Worm (Caenorhabditis elegans) whole organism, L3 larva: ENCODE measurements around the gene srh-251.
"Not testable (repeated sequence)": the region's sequence is repeated elsewhere in the genome, so short reads cannot be mapped to it uniquely, and the experiment has no call there.

Experiments used
- R02D3.7 ChIP-seq: fragments of 150-350 bp; optimal IDR thresholded peaks from 2 replicates; lab custom pipeline; 2014; ENCODE audit warnings: missing biosample characterization, missing genetic modification characterization
- ZK546.5 ChIP-seq: sonication (generic microtip); optimal IDR thresholded peaks from 2 replicates; lab custom pipeline; 2017; ENCODE audit warnings: missing biosample characterization, missing genetic modification characterization
- aly-2 ChIP-seq: fragments of 150-350 bp; optimal IDR thresholded peaks from 2 replicates; lab custom pipeline; 2014; ENCODE audit warnings: missing biosample characterization, missing genetic modification characterization
- ama-1 ChIP-seq: fragments of 150-350 bp; optimal IDR thresholded peaks from 2 replicates; lab custom pipeline; 2018
- ceh-28 ChIP-seq: fragments of 150-350 bp; optimal IDR thresholded peaks from 2 replicates; lab custom pipeline; 2014; ENCODE audit warnings: missing biosample characterization, missing genetic modification reagents, missing genetic modification characterization
- ceh-9 ChIP-seq: sonication (generic microtip); optimal IDR thresholded peaks from 2 replicates; lab custom pipeline; 2018; ENCODE audit warnings: missing biosample characterization, missing genetic modification characterization
- egl-27 ChIP-seq: sonication (generic microtip); optimal IDR thresholded peaks from 4 replicates; lab custom pipeline; 2017; ENCODE audit warnings: missing biosample characterization, missing genetic modification reagents, missing genetic modification characterization
- egl-5 ChIP-seq: fragments of 150-350 bp; optimal IDR thresholded peaks from 2 replicates; lab custom pipeline; 2017; ENCODE audit warnings: missing biosample characterization, missing genetic modification reagents, missing genetic modification characterization, inconsistent platforms
- elt-1 ChIP-seq: fragments of 150-350 bp; optimal IDR thresholded peaks from 2 replicates; lab custom pipeline; 2014; ENCODE audit warnings: missing biosample characterization, missing genetic modification characterization
- elt-3 ChIP-seq, 3 experiments: fragments of 150-350 bp in 1 of 3; sonication (generic microtip) in 2 of 3; optimal IDR thresholded peaks; 2 replicates in 2 of 3; 4 replicates in 1 of 3; lab custom pipeline; 2014 to 2017; ENCODE audit warnings: missing biosample characterization in 3 of 3, missing genetic modification characterization in 3 of 3
- fkh-10 ChIP-seq: sonication (generic microtip); optimal IDR thresholded peaks from 2 replicates; lab custom pipeline; 2017; ENCODE audit warnings: missing biosample characterization, missing genetic modification reagents, missing genetic modification characterization
- fkh-2 ChIP-seq: fragments of 150-350 bp; optimal IDR thresholded peaks from 2 replicates; lab custom pipeline; 2014; ENCODE audit warnings: missing biosample characterization, missing genetic modification reagents, missing genetic modification characterization
- fos-1 ChIP-seq: fragments of 150-350 bp; optimal IDR thresholded peaks from 2 replicates; lab custom pipeline; 2014; ENCODE audit warnings: missing biosample characterization, missing genetic modification characterization
- hmg-11 ChIP-seq: sonication (generic microtip); optimal IDR thresholded peaks from 2 replicates; lab custom pipeline; 2016; ENCODE audit warnings: missing genetic modification characterization, missing compliant biosample characterization
- jun-1 ChIP-seq: fragments of 150-350 bp; optimal IDR thresholded peaks from 2 replicates; lab custom pipeline; 2014; ENCODE audit warnings: missing biosample characterization, missing genetic modification reagents, missing genetic modification characterization
- lin-15B ChIP-seq: fragments of 150-350 bp; optimal IDR thresholded peaks from 2 replicates; lab custom pipeline; 2014; ENCODE audit warnings: missing biosample characterization, missing genetic modification characterization
- lin-39 ChIP-seq: fragments of 150-350 bp; optimal IDR thresholded peaks from 2 replicates; lab custom pipeline; 2018; ENCODE audit warnings: missing biosample characterization, missing genetic modification reagents, missing genetic modification characterization
- lsy-12 ChIP-seq: sonication (generic microtip); optimal IDR thresholded peaks from 2 replicates; lab custom pipeline; 2016; ENCODE audit warnings: mild to moderate bottlenecking, missing genetic modification characterization, missing compliant biosample characterization
- mml-1 ChIP-seq: fragments of 150-350 bp; sonication (generic microtip); optimal IDR thresholded peaks from 3 replicates; lab custom pipeline; 2014; ENCODE audit warnings: missing biosample characterization, missing genetic modification characterization
- nhr-25 ChIP-seq: sonication (generic microtip); optimal IDR thresholded peaks from 2 replicates; lab custom pipeline; 2017; ENCODE audit warnings: missing biosample characterization, missing genetic modification characterization
- nhr-43 ChIP-seq: sonication (generic microtip); optimal IDR thresholded peaks from 2 replicates; lab custom pipeline; 2016; ENCODE audit warnings: mild to moderate bottlenecking, missing genetic modification characterization, missing compliant biosample characterization; ENCODE audit not compliant: poor library complexity, severe bottlenecking
- nhr-67 ChIP-seq: fragments of 150-350 bp; optimal IDR thresholded peaks from 2 replicates; lab custom pipeline; 2014; ENCODE audit warnings: missing biosample characterization, missing genetic modification characterization
- nhr-76 ChIP-seq: fragments of 150-350 bp; sonication (generic microtip); optimal IDR thresholded peaks from 5 replicates; lab custom pipeline; 2014; ENCODE audit warnings: missing biosample characterization, missing genetic modification characterization
- nhr-77 ChIP-seq: fragments of 150-350 bp; optimal IDR thresholded peaks from 2 replicates; lab custom pipeline; 2014; ENCODE audit warnings: missing biosample characterization, missing genetic modification characterization
- pha-4 ChIP-seq: fragments of 150-350 bp; optimal IDR thresholded peaks from 2 replicates; lab custom pipeline; 2014; ENCODE audit warnings: missing biosample characterization, missing genetic modification reagents, missing genetic modification characterization
- sea-2 ChIP-seq: fragments of 150-350 bp; sonication (generic microtip); optimal IDR thresholded peaks from 4 replicates; lab custom pipeline; 2014; ENCODE audit warnings: missing biosample characterization, missing genetic modification reagents, missing genetic modification characterization
- snpc-4 ChIP-seq: fragments of 150-350 bp; optimal IDR thresholded peaks from 2 replicates; lab custom pipeline; 2014; ENCODE audit warnings: missing biosample characterization, missing genetic modification characterization
- tbx-2 ChIP-seq: sonication (generic microtip); optimal IDR thresholded peaks from 2 replicates; lab custom pipeline; 2016; ENCODE audit warnings: mild to moderate bottlenecking, missing genetic modification characterization, missing compliant biosample characterization
- unc-62 ChIP-seq: fragments of 150-350 bp; sonication (generic microtip); optimal IDR thresholded peaks from 4 replicates; lab custom pipeline; 2014; ENCODE audit warnings: missing biosample characterization, missing genetic modification reagents, missing genetic modification characterization
- zag-1 ChIP-seq: fragments of 150-350 bp; optimal IDR thresholded peaks from 2 replicates; lab custom pipeline; 2014; ENCODE audit warnings: missing biosample characterization, missing genetic modification characterization
- ztf-11 ChIP-seq: fragments of 150-350 bp; optimal IDR thresholded peaks from 2 replicates; lab custom pipeline; 2014; ENCODE audit warnings: missing biosample characterization, missing genetic modification characterization
- ztf-4 ChIP-seq: fragments of 150-350 bp; optimal IDR thresholded peaks from 2 replicates; lab custom pipeline; 2014; ENCODE audit warnings: missing biosample characterization, missing genetic modification characterization

The srh-251 gene

DNA sequence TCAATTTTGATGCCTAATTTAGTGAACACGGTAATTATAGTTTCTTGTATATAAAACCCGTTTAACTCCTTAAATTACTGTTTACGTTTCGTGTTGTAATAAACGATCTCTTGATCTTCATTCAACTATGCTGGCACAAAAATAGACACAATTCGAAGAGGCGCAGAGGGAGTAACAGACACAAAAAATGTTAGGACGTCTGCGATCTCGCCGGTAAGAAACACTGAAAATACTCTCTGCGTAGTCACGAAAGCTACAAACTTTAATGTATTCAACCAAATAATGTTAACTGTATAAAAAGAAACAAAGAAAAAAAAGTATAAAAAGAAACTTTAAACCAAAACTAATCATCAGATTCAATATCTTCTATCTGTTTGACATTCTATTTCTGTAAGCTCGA is 1.1 kb upstream of the srh-251 start, which contains the start of gene dhs-23:
dhs-23 (plus strand) TSS at position 363 of the 400 bp plus-strand sequence.
- TF ChIP-seq sea-2 (no peak), fkh-2 (tag; lab: Kevin White, UChicago) (no peak), tbx-2 (tag; lab: Kevin White, UChicago) (no peak), nhr-25 (tag; lab: Kevin White, UChicago) (no peak), aly-2 (tag; lab: Kevin White, UChicago) (no peak), jun-1 (tag; lab: Kevin White, UChicago) (no peak), ztf-11 (tag; lab: Kevin White, UChicago) (no peak), R02D3.7 (no peak), nhr-43 (tag; lab: Kevin White, UChicago) (no peak), lin-39 (tag; lab: Kevin White, UChicago) (no peak), elt-1 (no peak), snpc-4 (tag; lab: Kevin White, UChicago) (no peak), nhr-77 (no peak), nhr-76 (no peak)

DNA sequence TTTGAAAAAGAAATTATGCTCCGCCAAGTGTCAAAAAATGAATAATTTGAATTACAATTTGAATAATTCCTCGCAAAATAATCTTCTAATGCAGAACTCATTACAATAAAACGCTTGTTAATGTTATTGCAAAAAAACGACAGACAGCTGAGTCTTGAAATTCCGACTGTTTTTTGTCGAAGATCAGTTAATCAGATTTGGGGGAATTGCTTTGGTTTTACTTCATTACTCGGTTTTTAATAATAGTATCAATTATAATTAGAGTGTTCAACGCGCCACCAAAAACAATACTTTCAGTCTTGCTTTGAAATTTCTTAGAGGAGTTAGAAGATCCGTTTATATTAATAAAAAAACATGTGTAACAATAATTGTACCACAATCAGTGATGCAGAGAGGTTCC is 1.8 kb downstream of the srh-251 start, which contains the start of gene srh-122:
srh-122 (minus strand) TSS at position 101 of the 400 bp plus-strand sequence.
- no peak for TF ChIP-seq fkh-2 (tag; lab: Kevin White, UChicago)

DNA sequence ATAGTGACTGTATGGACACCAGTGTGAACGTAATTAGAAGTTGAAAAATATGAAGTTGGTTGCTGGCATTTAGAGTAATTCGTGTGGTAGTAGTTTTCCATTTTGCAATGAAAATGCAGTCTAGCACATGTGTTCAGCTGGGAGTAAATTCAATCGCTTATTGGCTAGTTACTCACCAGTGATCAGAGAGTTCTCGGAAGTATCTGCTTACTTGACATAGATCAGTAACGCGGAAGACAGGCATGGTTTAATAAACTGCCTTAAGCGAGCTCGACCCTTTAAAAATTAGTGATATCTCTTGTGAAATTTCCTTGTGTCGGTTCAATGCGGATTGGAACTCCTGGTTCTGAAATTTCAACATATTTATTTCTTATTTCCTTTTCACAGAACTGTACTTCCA is 3.5 kb downstream of the srh-251 start, which contains the start of gene srh-52:
srh-52 (minus strand) TSS at position 101 of the 400 bp plus-strand sequence.
- TF ChIP-seq lsy-12 (tag; lab: Kevin White, UChicago) (no peak), ceh-28 (no peak), mml-1 (tag; lab: Kevin White, UChicago) (no peak), jun-1 (tag; lab: Kevin White, UChicago) (no peak), egl-5 (tag; lab: Kevin White, UChicago) (no peak), aly-2 (tag; lab: Kevin White, UChicago) (no peak)

DNA sequence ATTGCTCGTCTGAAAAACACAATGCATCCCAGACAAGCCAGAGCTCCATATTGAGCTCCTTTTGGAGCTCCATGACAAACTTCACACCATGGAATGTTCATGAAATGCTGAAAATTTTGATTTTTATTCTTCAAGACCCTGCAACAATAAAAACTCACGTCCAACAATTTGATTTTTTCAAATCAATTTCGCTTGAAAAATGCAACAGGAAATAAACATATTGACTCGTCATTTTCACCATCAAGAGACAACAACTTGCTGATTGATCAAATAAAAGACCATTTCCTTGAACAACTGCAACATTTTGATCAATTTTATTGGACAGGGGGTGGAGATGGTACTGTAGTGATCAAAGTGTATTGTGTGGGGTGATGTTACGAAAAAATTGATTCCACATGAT is 10.0 kb downstream of the srh-251 start, which contains the start of gene nhr-269:
nhr-269 (minus strand) TSS at position 101 of the 400 bp plus-strand sequence.
- TF ChIP-seq nhr-77 (no peak), nhr-67 (tag; lab: Kevin White, UChicago) (no peak), fos-1 (tag; lab: Kevin White, UChicago) (no peak), ztf-4 (tag; lab: Kevin White, UChicago) (no peak), ZK546.5 (tag; lab: Kevin White, UChicago) (no peak), lin-15B (no peak), hmg-11 (tag; lab: Kevin White, UChicago) (no peak), lsy-12 (tag; lab: Kevin White, UChicago) (no peak), fkh-2 (tag; lab: Kevin White, UChicago) (no peak), sea-2 (no peak), zag-1 (no peak), unc-62 (GFP tag; lab: Kevin White, UChicago) (no peak)
- TF ChIP-seq, all 47 proteins: peak for 0

DNA sequence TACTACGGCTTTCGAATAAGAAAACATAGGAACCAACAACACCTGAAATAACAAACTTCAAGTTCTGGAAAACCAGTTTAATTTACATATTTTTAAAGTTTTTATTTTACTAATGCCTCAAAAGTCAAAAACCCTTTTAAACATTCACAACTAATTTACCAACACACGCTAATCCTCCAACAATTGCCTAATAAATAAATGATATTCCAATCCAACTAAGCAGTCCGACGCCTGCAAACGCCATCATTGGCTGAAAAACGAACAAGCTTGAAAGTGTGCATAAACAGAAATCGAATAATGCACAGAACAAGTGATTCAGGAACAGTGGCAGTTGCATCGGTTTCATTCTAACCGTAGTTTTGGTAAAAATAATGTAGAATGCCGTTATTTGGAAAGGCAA is 11.9 kb downstream of the srh-251 start:
- TF ChIP-seq ama-1 (lab: Kevin White, UChicago) (no peak), jun-1 (tag; lab: Kevin White, UChicago) (no peak), nhr-67 (tag; lab: Kevin White, UChicago) (no peak), ztf-11 (tag; lab: Kevin White, UChicago) (no peak), elt-3 (tag; optimal IDR thresholded peaks at IDR 0.05; lab: Kevin White, UChicago) (no peak), ceh-9 (no peak), egl-27 (no peak), fos-1 (tag; lab: Kevin White, UChicago) (no peak), nhr-43 (tag; lab: Kevin White, UChicago) (no peak), lin-39 (tag; lab: Kevin White, UChicago) (no peak), nhr-76 (no peak), tbx-2 (tag; lab: Kevin White, UChicago) (no peak), mml-1 (tag; lab: Kevin White, UChicago) (no peak), pha-4 (tag; lab: Kevin White, UChicago) (no peak), ztf-4 (tag; lab: Kevin White, UChicago) (no peak), nhr-25 (tag; lab: Kevin White, UChicago) (no peak), sea-2 (no peak)

DNA sequence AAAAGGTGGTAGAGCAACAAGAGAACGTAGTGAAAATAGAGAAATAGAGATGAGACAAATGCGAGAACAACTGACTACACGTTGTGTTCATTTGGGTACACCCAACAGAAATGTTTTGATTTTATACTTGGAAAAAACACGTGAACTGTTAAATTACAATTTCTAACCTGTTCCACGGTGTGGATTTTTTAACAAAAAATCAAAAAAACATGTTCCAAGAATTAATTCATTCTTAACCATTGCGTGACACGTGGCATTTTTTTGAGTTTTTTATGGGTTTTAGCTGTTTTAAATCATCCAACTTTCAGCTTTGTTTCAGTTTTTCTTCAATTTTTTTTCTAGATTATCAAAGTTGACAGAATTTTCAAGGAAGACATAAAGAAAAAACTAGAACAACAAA is 18.3 kb downstream of the srh-251 start, which contains the start of gene ech-1.1:
ech-1.1 (minus strand) TSS at position 101 of the 400 bp plus-strand sequence.
- not testable (repeated sequence) for TF ChIP-seq elt-1; elt-3 (tag; optimal IDR thresholded peaks at IDR 0.05; lab: Kevin White, UChicago); fkh-10
